Fruit fly (Drosophila melanogaster) whole organism, embryonic: ENCODE measurements around the gene Shal.

ENCODE experiments used
- Abd-B ChIP-seq: fragments of 200-800 bp; sonication (Bioruptor generic); optimal IDR thresholded peaks from 2 replicates; lab custom pipeline; 2018; ENCODE audit warnings: missing biosample characterization, mild to moderate bottlenecking, missing genetic modification characterization, moderate library complexity
- CG10209 ChIP-seq: fragments of 200-800 bp; sonication (Bioruptor generic); optimal IDR thresholded peaks from 3 replicates; lab custom pipeline; 2017; ENCODE audit warnings: missing biosample characterization, mild to moderate bottlenecking, missing genetic modification characterization, missing genetic modification reagents
- CG10565 ChIP-seq: fragments of 200-800 bp; sonication (Bioruptor generic); optimal IDR thresholded peaks from 3 replicates; lab custom pipeline; 2016; ENCODE audit warnings: missing biosample characterization, mild to moderate bottlenecking, missing genetic modification characterization
- CG14014 ChIP-seq: fragments of 200-800 bp; sonication (Bioruptor generic); IDR thresholded peaks from 2 replicates; pipeline ENCODE4 v1.3.6; 2022; ENCODE audit warnings: missing biosample characterization, missing genetic modification characterization
- CG15011 ChIP-seq: fragments of 200-800 bp; sonication (Bioruptor generic); optimal IDR thresholded peaks from 3 replicates; lab custom pipeline; 2018; ENCODE audit warnings: missing biosample characterization, mild to moderate bottlenecking, missing genetic modification characterization
- CG15601 ChIP-seq: fragments of 200-800 bp; sonication (Bioruptor generic); optimal IDR thresholded peaks from 3 replicates; lab custom pipeline; 2019; ENCODE audit warnings: missing biosample characterization, mild to moderate bottlenecking, missing genetic modification characterization, moderate library complexity
- CG1603 ChIP-seq: fragments of 200-800 bp; sonication (Bioruptor generic); optimal IDR thresholded peaks from 2 replicates; lab custom pipeline; 2019; ENCODE audit warnings: missing biosample characterization, mild to moderate bottlenecking, missing genetic modification characterization, moderate library complexity
- CG16815 ChIP-seq: fragments of 200-800 bp; sonication (Bioruptor generic); optimal IDR thresholded peaks from 3 replicates; lab custom pipeline; 2017; ENCODE audit warnings: missing biosample characterization, mild to moderate bottlenecking, missing genetic modification characterization
- CG17802 ChIP-seq: fragments of 200-800 bp; sonication (Bioruptor generic); optimal IDR thresholded peaks from 2 replicates; lab custom pipeline; 2018; ENCODE audit warnings: missing biosample characterization, mild to moderate bottlenecking, missing genetic modification characterization, moderate library complexity
- CG1832 ChIP-seq: fragments of 200-800 bp; sonication (Bioruptor generic); optimal IDR thresholded peaks from 2 replicates; lab custom pipeline; 2017; ENCODE audit warnings: missing biosample characterization, mild to moderate bottlenecking, missing genetic modification characterization, inconsistent platforms
- CG18476 ChIP-seq: fragments of 200-800 bp; sonication (Bioruptor generic); optimal IDR thresholded peaks from 2 replicates; lab custom pipeline; 2016; ENCODE audit warnings: missing biosample characterization, mild to moderate bottlenecking, missing genetic modification characterization
- CG18619 ChIP-seq: fragments of 200-800 bp; sonication (Bioruptor generic); optimal IDR thresholded peaks from 3 replicates; lab custom pipeline; 2017; ENCODE audit warnings: missing biosample characterization, mild to moderate bottlenecking, missing genetic modification characterization
- CG18764 ChIP-seq: fragments of 200-800 bp; sonication (Bioruptor generic); optimal IDR thresholded peaks from 3 replicates; lab custom pipeline; 2016; ENCODE audit warnings: missing biosample characterization, missing genetic modification characterization
- CG2116 ChIP-seq: fragments of 200-800 bp; sonication (Bioruptor generic); optimal IDR thresholded peaks from 3 replicates; lab custom pipeline; 2018; ENCODE audit warnings: missing biosample characterization, mild to moderate bottlenecking, missing genetic modification characterization
- CG2129 ChIP-seq: fragments of 200-800 bp; sonication (Bioruptor generic); IDR thresholded peaks from 2 replicates; pipeline ENCODE4 v1.3.6; 2022; ENCODE audit warnings: missing biosample characterization, missing genetic modification characterization; ENCODE audit not compliant: partially characterized antibody
- CG2712 ChIP-seq: fragments of 200-800 bp; optimal IDR thresholded peaks from 3 replicates; lab custom pipeline; 2019; ENCODE audit warnings: missing biosample characterization, mild to moderate bottlenecking, missing genetic modification characterization, moderate library complexity
- CG4730 ChIP-seq: fragments of 200-800 bp; sonication (Bioruptor generic); IDR thresholded peaks from 2 replicates; pipeline ENCODE4 v1.3.6; 2022; ENCODE audit warnings: missing biosample characterization, missing genetic modification characterization
- CG6175 ChIP-seq: fragments of 200-800 bp; sonication (Bioruptor generic); IDR thresholded peaks from 3 replicates; pipeline ENCODE4 v1.3.6; 2022; ENCODE audit warnings: missing biosample characterization, missing genetic modification characterization
- CG6254 ChIP-seq: fragments of 200-800 bp; sonication (Bioruptor generic); optimal IDR thresholded peaks from 3 replicates; lab custom pipeline; 2017; ENCODE audit warnings: mild to moderate bottlenecking, missing biosample characterization, missing genetic modification reagents, missing genetic modification characterization
- CG6791 ChIP-seq: fragments of 200-800 bp; sonication (Bioruptor generic); IDR thresholded peaks from 3 replicates; pipeline ENCODE4 v1.3.6; 2022; ENCODE audit warnings: missing biosample characterization, missing genetic modification characterization; ENCODE audit not compliant: partially characterized antibody
- CG7745 ChIP-seq: fragments of 200-800 bp; sonication (Bioruptor generic); optimal IDR thresholded peaks from 2 replicates; lab custom pipeline; 2018; ENCODE audit warnings: missing biosample characterization, mild to moderate bottlenecking, missing genetic modification characterization, moderate library complexity
- CoRest ChIP-seq: fragments of 200-800 bp; sonication (Bioruptor generic); optimal IDR thresholded peaks from 3 replicates; lab custom pipeline; 2018; ENCODE audit warnings: missing biosample characterization, mild to moderate bottlenecking, missing genetic modification characterization, moderate library complexity
- Dfd ChIP-seq, 2 experiments: fragments of >200 bp; optimal IDR thresholded peaks; 2 replicates each; lab custom pipeline; 2017; ENCODE audit warnings: missing biosample characterization in 2 of 2, missing genetic modification characterization in 2 of 2
- Dll ChIP-seq: fragments of 200-800 bp; sonication (Bioruptor generic); IDR thresholded peaks from 4 replicates; pipeline ENCODE4 v1.3.6; 2022; ENCODE audit warnings: missing biosample characterization, missing genetic modification characterization; ENCODE audit not compliant: partially characterized antibody
- Gsc ChIP-seq: fragments of 200-800 bp; sonication (Bioruptor generic); IDR thresholded peaks from 2 replicates; pipeline ENCODE4 v1.3.6; 2022; ENCODE audit warnings: missing biosample characterization, missing genetic modification characterization
- HLH3B ChIP-seq: fragments of 200-800 bp; sonication (Bioruptor generic); IDR thresholded peaks from 2 replicates; pipeline ENCODE4 v1.3.6; 2022; ENCODE audit warnings: missing biosample characterization, missing genetic modification characterization
- Hey ChIP-seq: fragments of 200-800 bp; sonication (Bioruptor generic); optimal IDR thresholded peaks from 3 replicates; lab custom pipeline; 2018; ENCODE audit warnings: missing biosample characterization, mild to moderate bottlenecking, missing genetic modification characterization
- Hsf ChIP-seq: fragments of 200-800 bp; sonication (Bioruptor generic); optimal IDR thresholded peaks from 3 replicates; lab custom pipeline; 2016; ENCODE audit warnings: missing biosample characterization, missing genetic modification characterization
- NFAT ChIP-seq: fragments of 200-800 bp; sonication (Bioruptor generic); IDR thresholded peaks from 2 replicates; pipeline ENCODE4 v1.3.6; 2022; ENCODE audit warnings: missing biosample characterization, missing genetic modification characterization
- Neu2 ChIP-seq: fragments of 200-800 bp; sonication (Bioruptor generic); optimal IDR thresholded peaks from 3 replicates; lab custom pipeline; 2016; ENCODE audit warnings: missing biosample characterization, missing genetic modification characterization, borderline replicate concordance
- Side ChIP-seq: fragments of 200-800 bp; sonication (Bioruptor generic); optimal IDR thresholded peaks from 2 replicates; lab custom pipeline; 2016; ENCODE audit warnings: missing biosample characterization, missing genetic modification characterization
- Ssrp ChIP-seq: fragments of 200-800 bp; sonication (Bioruptor generic); optimal IDR thresholded peaks from 2 replicates; lab custom pipeline; 2018; ENCODE audit warnings: missing biosample characterization, mild to moderate bottlenecking, missing genetic modification characterization, moderate library complexity
- Stat92E ChIP-seq, 3 experiments: fragments of >200 bp in 2 of 3; fragments of 200-800 bp in 1 of 3; sonication (Bioruptor generic) in 1 of 3; optimal IDR thresholded peaks; 2 replicates each; lab custom pipeline; 2017 to 2019; ENCODE audit warnings: missing biosample characterization in 3 of 3, missing genetic modification characterization in 3 of 3, mild to moderate bottlenecking in 1 of 3, moderate library complexity in 1 of 3
- Taf1 ChIP-seq: fragments of 200-800 bp; sonication (Bioruptor generic); IDR thresholded peaks from 2 replicates; pipeline ENCODE4 v1.3.6; 2022; ENCODE audit warnings: missing biosample characterization, missing genetic modification characterization
- Vsx1 ChIP-seq: fragments of 200-800 bp; sonication (Bioruptor generic); optimal IDR thresholded peaks from 2 replicates; lab custom pipeline; 2017; ENCODE audit warnings: missing biosample characterization, mild to moderate bottlenecking, missing genetic modification characterization, missing genetic modification reagents
- ap ChIP-seq: fragments of 200-800 bp; sonication (Bioruptor generic); IDR thresholded peaks from 2 replicates; pipeline ENCODE4 v1.3.6; 2022; ENCODE audit warnings: missing biosample characterization, missing genetic modification characterization
- ase ChIP-seq: fragments of 200-800 bp; sonication (Bioruptor generic); IDR thresholded peaks from 3 replicates; pipeline ENCODE4 v1.3.6; 2022; ENCODE audit warnings: missing biosample characterization, missing genetic modification characterization
- bcd ChIP-seq: fragments of 200-800 bp; sonication (Bioruptor generic); optimal IDR thresholded peaks from 2 replicates; lab custom pipeline; 2017; ENCODE audit warnings: missing biosample characterization, mild to moderate bottlenecking, missing genetic modification characterization
- bsh ChIP-seq, 2 experiments: fragments of 200-800 bp; sonication (Bioruptor generic); optimal IDR thresholded peaks; 2 replicates each; lab custom pipeline; 2017 to 2018; ENCODE audit warnings: mild to moderate bottlenecking in 2 of 2, missing biosample characterization in 2 of 2, missing genetic modification characterization in 2 of 2, moderate library complexity in 1 of 2
- btn ChIP-seq: fragments of 200-800 bp; sonication (Bioruptor generic); optimal IDR thresholded peaks from 2 replicates; lab custom pipeline; 2016; ENCODE audit warnings: missing biosample characterization, missing genetic modification characterization
- dmrt11E ChIP-seq: fragments of 200-800 bp; sonication (Bioruptor generic); optimal IDR thresholded peaks from 3 replicates; lab custom pipeline; 2018; ENCODE audit warnings: missing biosample characterization, mild to moderate bottlenecking, missing genetic modification characterization, moderate library complexity
- emc ChIP-seq: fragments of 200-800 bp; sonication (Bioruptor generic); optimal IDR thresholded peaks from 2 replicates; lab custom pipeline; 2016; ENCODE audit warnings: missing biosample characterization, missing genetic modification characterization
- fd102C ChIP-seq: fragments of 200-800 bp; sonication (Bioruptor generic); optimal IDR thresholded peaks from 2 replicates; lab custom pipeline; 2018; ENCODE audit warnings: missing biosample characterization, mild to moderate bottlenecking, missing genetic modification characterization, moderate library complexity
- fd96Cb ChIP-seq: fragments of 200-800 bp; sonication (Bioruptor generic); optimal IDR thresholded peaks from 2 replicates; lab custom pipeline; 2018; ENCODE audit warnings: missing biosample characterization, mild to moderate bottlenecking, missing genetic modification characterization, moderate library complexity
- gcm ChIP-seq: fragments of 200-800 bp; sonication (Bioruptor generic); optimal IDR thresholded peaks from 2 replicates; lab custom pipeline; 2019; ENCODE audit warnings: missing biosample characterization, mild to moderate bottlenecking, missing genetic modification characterization, moderate library complexity
- nom ChIP-seq: fragments of 200-800 bp; sonication (Bioruptor generic); optimal IDR thresholded peaks from 2 replicates; lab custom pipeline; 2017; ENCODE audit warnings: missing biosample characterization, missing genetic modification characterization, mild to moderate bottlenecking, moderate library complexity, missing genetic modification reagents
- org-1 ChIP-seq: fragments of 200-800 bp; sonication (Bioruptor generic); optimal IDR thresholded peaks from 2 replicates; lab custom pipeline; 2017; ENCODE audit warnings: missing biosample characterization, missing genetic modification characterization
- repo ChIP-seq: fragments of 200-800 bp; sonication (Bioruptor generic); optimal IDR thresholded peaks from 2 replicates; lab custom pipeline; 2016; ENCODE audit warnings: missing biosample characterization, missing genetic modification characterization
- slbo ChIP-seq: fragments of 200-800 bp; sonication (Bioruptor generic); IDR thresholded peaks from 2 replicates; pipeline ENCODE4 v1.3.6; 2022; ENCODE audit warnings: missing biosample characterization, missing genetic modification characterization
- ttk ChIP-seq: fragments of 200-800 bp; sonication (Bioruptor generic); IDR thresholded peaks from 2 replicates; pipeline ENCODE4 v2.1.2; 2022; ENCODE audit warnings: missing biosample characterization, missing genetic modification characterization

Gene Shal

dm6 chr3L:19585979-19586378 is 1.6 kb upstream of the Shal start, which contains the start of the genes CG9231 and CG9330 (continued):
- TF ChIP-seq CG7745 (tag; lab: Kevin White, UChicago) (no peak), CG1603 (tag; lab: Kevin White, UChicago) (peak; percentile 52), CoRest (tag; lab: Kevin White, UChicago) (peak; percentile 36), btn (no peak), CG14014 (GFP tag; lab: Robert Waterston, UW) (no peak), HLH3B (GFP tag; lab: Robert Waterston, UW) (no peak), fd102C (GFP tag; lab: Kevin White, UChicago) (no peak), ase (no peak), CG16815 (GFP tag; lab: Kevin White, UChicago) (no peak), gcm (peak; percentile 32), CG2712 (tag; lab: Kevin White, UChicago) (peak; percentile 52), Side (peak; percentile 5), Stat92E (GFP tag; optimal IDR thresholded peaks at IDR 0.05; lab: Kevin White, UChicago) (peak in 1 of 3 experiments; percentile 42), CG6175 (GFP tag; lab: Robert Waterston, UW) (no peak), Neu2 (GFP tag; lab: Kevin White, UChicago) (no peak), ap (no peak), Hsf (GFP tag; lab: Kevin White, UChicago) (peak; percentile 24), CG18476 (GFP tag; lab: Kevin White, UChicago) (no peak), NFAT (GFP tag; lab: Robert Waterston, UW) (no peak), CG4730 (no peak), CG18619 (no peak), Hey (tag; lab: Kevin White, UChicago) (no peak), Taf1 (no peak), ttk (no peak), CG2129 (GFP tag; lab: Robert Waterston, UW) (no peak), Abd-B (no peak), bcd (GFP tag; lab: Kevin White, UChicago) (no peak), Vsx1 (no peak), fd96Cb (no peak), CG1832 (GFP tag; lab: Kevin White, UChicago) (no peak), CG10565 (GFP tag; lab: Kevin White, UChicago) (no peak), Gsc (no peak), org-1 (no peak), nom (GFP tag; lab: Kevin White, UChicago) (no peak), CG15011 (no peak), dmrt11E (tag; lab: Kevin White, UChicago) (no peak), CG10209 (GFP tag; lab: Kevin White, UChicago) (no peak), Dfd (GFP tag; optimal IDR thresholded peaks at IDR 0.05; lab: Kevin White, UChicago) (no peak), bsh (GFP tag; optimal IDR thresholded peaks at IDR 0.05; lab: Kevin White, UChicago) (no peak), Dll (GFP tag; lab: Robert Waterston, UW) (0 out of 4 replicates have a peak, but pooled peaks have one; percentile 23), CG2116 (GFP tag; lab: Kevin White, UChicago) (peak; percentile 61), Ssrp (tag; lab: Kevin White, UChicago) (no peak), emc (GFP tag; lab: Kevin White, UChicago) (no peak), CG6791 (GFP tag; lab: Robert Waterston, UW) (no peak), repo (GFP tag; lab: Kevin White, UChicago) (no peak), CG18764 (GFP tag; lab: Kevin White, UChicago) (peak; percentile 19), slbo (GFP tag; lab: Robert Waterston, UW) (no peak), CG17802 (tag; lab: Kevin White, UChicago) (peak; percentile 88), CG6254 (peak; percentile 12), CG15601 (tag; lab: Kevin White, UChicago) (peak; percentile 61)
